Fruit fly (Drosophila melanogaster) S2 (cell line): ENCODE measurements around the gene Mlc-c.

Experiments
- CG8478 ChIP-seq: fragments of >200 bp; optimal IDR thresholded peaks from 2 replicates; lab custom pipeline; 2018
- CTCF ChIP-seq, 2 experiments: fragments of >200 bp; optimal IDR thresholded peaks; 2 replicates each; lab custom pipeline; 2018

dm6 chrX:5614367-5614766 lies 8.0 kb downstream of the Mlc-c start, which contains the start of gene CG34435:
- TF ChIP-seq CG8478 (lab: Kevin White, UChicago) (no peak), CTCF (optimal IDR thresholded peaks at IDR 0.05; lab: Kevin White, UChicago) (no peak)
